Worm (Caenorhabditis elegans) whole organism, L2 larva: ENCODE measurements around the gene mask-1.

Experiments
- aly-2 ChIP-seq: fragments of 150-350 bp; optimal IDR thresholded peaks from 2 replicates; lab custom pipeline; 2014; ENCODE audit warnings: missing biosample characterization, missing genetic modification characterization
- blmp-1 ChIP-seq: sonication (generic microtip); optimal IDR thresholded peaks from 2 replicates; lab custom pipeline; 2017; ENCODE audit warnings: missing genetic modification characterization, mild to moderate bottlenecking, missing compliant biosample characterization, antibody characterized with exemption, moderate library complexity; ENCODE audit not compliant: insufficient read depth
- ceh-16 ChIP-seq: fragments of 150-350 bp; optimal IDR thresholded peaks from 2 replicates; lab custom pipeline; 2014; ENCODE audit warnings: missing biosample characterization, missing genetic modification characterization
- ceh-82 ChIP-seq: fragments of 150-350 bp; optimal IDR thresholded peaks from 2 replicates; lab custom pipeline; 2014; ENCODE audit warnings: missing biosample characterization, missing genetic modification characterization
- dmd-4 ChIP-seq: sonication (generic microtip); optimal IDR thresholded peaks from 2 replicates; lab custom pipeline; 2017; ENCODE audit warnings: missing biosample characterization, missing genetic modification characterization
- elt-1 ChIP-seq: fragments of 150-350 bp; optimal IDR thresholded peaks from 2 replicates; lab custom pipeline; 2014; ENCODE audit warnings: missing biosample characterization, missing genetic modification characterization
- elt-3 ChIP-seq: sonication (generic microtip); optimal IDR thresholded peaks from 2 replicates; lab custom pipeline; 2017; ENCODE audit warnings: missing biosample characterization, missing genetic modification characterization
- gmeb-1 ChIP-seq: fragments of 150-350 bp; optimal IDR thresholded peaks from 2 replicates; lab custom pipeline; 2014; ENCODE audit warnings: missing biosample characterization, missing genetic modification characterization
- lin-39 ChIP-seq: fragments of 150-350 bp; optimal IDR thresholded peaks from 2 replicates; lab custom pipeline; 2014; ENCODE audit warnings: missing biosample characterization, missing genetic modification reagents, missing genetic modification characterization
- lsy-2 ChIP-seq, 2 experiments: fragments of 150-350 bp in 1 of 2; sonication (generic microtip) in 1 of 2; optimal IDR thresholded peaks; 2 replicates each; lab custom pipeline; 2014 to 2017; ENCODE audit warnings: missing biosample characterization in 2 of 2, missing genetic modification characterization in 2 of 2
- nhr-11 ChIP-seq: fragments of 150-350 bp; optimal IDR thresholded peaks from 2 replicates; lab custom pipeline; 2014; ENCODE audit warnings: missing biosample characterization, missing genetic modification characterization
- nhr-129 ChIP-seq: fragments of 150-350 bp; optimal IDR thresholded peaks from 2 replicates; lab custom pipeline; 2014; ENCODE audit warnings: missing biosample characterization, missing genetic modification characterization
- nhr-21 ChIP-seq: fragments of 150-350 bp; optimal IDR thresholded peaks from 2 replicates; lab custom pipeline; 2014; ENCODE audit warnings: missing biosample characterization, missing genetic modification characterization
- nhr-237 ChIP-seq: fragments of 150-350 bp; optimal IDR thresholded peaks from 2 replicates; lab custom pipeline; 2014; ENCODE audit warnings: missing biosample characterization, missing genetic modification characterization
- nhr-6 ChIP-seq: fragments of 150-350 bp; optimal IDR thresholded peaks from 2 replicates; lab custom pipeline; 2014; ENCODE audit warnings: missing biosample characterization, missing genetic modification characterization
- skn-1 ChIP-seq: sonication (generic microtip); optimal IDR thresholded peaks from 2 replicates; lab custom pipeline; 2017; ENCODE audit warnings: missing biosample characterization, missing genetic modification characterization
- sma-3 ChIP-seq: sonication (generic microtip); optimal IDR thresholded peaks from 2 replicates; lab custom pipeline; 2016; ENCODE audit warnings: missing genetic modification reagents, missing genetic modification characterization, missing compliant biosample characterization
- snpc-4 ChIP-seq: fragments of 150-350 bp; optimal IDR thresholded peaks from 2 replicates; lab custom pipeline; 2014; ENCODE audit warnings: missing biosample characterization, missing genetic modification characterization
- ztf-1 ChIP-seq: fragments of 200-800 bp; sonication (Bioruptor generic); conservative IDR thresholded peaks from 2 replicates; pipeline ENCODE4 v1.3.6; 2022; ENCODE audit warnings: missing genetic modification characterization, missing compliant biosample characterization
- ztf-11 ChIP-seq: sonication (generic microtip); optimal IDR thresholded peaks from 2 replicates; lab custom pipeline; 2017; ENCODE audit warnings: missing biosample characterization, missing genetic modification characterization

Gene mask-1

ce11 chrIV:10430507-10430906, 55.8 kb downstream of the mask-1 start:
- no peak for TF ChIP-seq ztf-1 (GFP tag; lab: Robert Waterston, UW)
- no peak for TF ChIP-seq ceh-16 (tag; lab: Kevin White, UChicago)
- TF ChIP-seq lsy-2 (tag; optimal IDR thresholded peaks at IDR 0.05; lab: Kevin White, UChicago), result no peak

DNA sequence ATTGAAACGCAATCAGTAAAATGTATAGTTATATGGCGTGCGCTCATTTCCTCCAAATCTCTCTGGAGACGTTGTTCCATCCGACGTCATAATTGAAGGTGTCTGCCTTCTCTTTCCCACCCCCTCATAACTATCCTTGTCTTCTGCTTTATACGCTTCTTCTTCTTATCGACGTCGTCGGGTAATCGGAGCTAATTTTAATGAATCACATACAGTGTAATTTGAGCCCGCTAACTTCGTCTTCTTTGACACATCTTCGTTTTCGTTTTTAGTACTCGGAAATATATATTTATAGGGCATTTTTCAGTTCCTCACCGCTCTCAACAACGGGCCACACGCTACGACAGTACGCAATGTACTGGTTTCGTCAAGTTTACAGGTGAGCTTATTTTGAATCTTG, 61.7 kb downstream of the mask-1 start, which contains the start of gene ins-1:
Gene ins-1, plus strand, starts transcription at position 301 of the 400 bp plus-strand sequence.
- TF ChIP-seq lin-39 (tag; lab: Kevin White, UChicago) (no peak), aly-2 (tag; lab: Kevin White, UChicago) (no peak), nhr-6 (tag; lab: Kevin White, UChicago) (no peak), ceh-82 (tag; lab: Kevin White, UChicago) (no peak), ceh-16 (tag; lab: Kevin White, UChicago) (no peak), sma-3 (GFP tag; lab: Kevin White, UChicago) (no peak), elt-3 (tag; lab: Kevin White, UChicago) (no peak), nhr-237 (tag; lab: Kevin White, UChicago) (no peak), skn-1 (tag; lab: Kevin White, UChicago) (no peak), dmd-4 (tag; lab: Kevin White, UChicago) (no peak), nhr-129 (tag; lab: Kevin White, UChicago) (no peak), ztf-11 (tag; lab: Kevin White, UChicago) (no peak), snpc-4 (tag; lab: Kevin White, UChicago) (no peak), nhr-11 (tag; lab: Kevin White, UChicago) (no peak), gmeb-1 (tag; lab: Kevin White, UChicago) (no peak), ztf-1 (GFP tag; lab: Robert Waterston, UW) (no peak), elt-1 (tag; lab: Kevin White, UChicago) (no peak), blmp-1 (tag; lab: Kevin White, UChicago) (no peak), nhr-21 (tag; lab: Kevin White, UChicago) (no peak)
